Fruit fly (Drosophila melanogaster): ENCODE results near the gene TTLL5.

- TF ChIP-seq CTCF (optimal IDR thresholded peaks at IDR 0.05): no peak
- no peak for TF ChIP-seq CG8478 (optimal IDR thresholded peaks at IDR 0.05)
These were observed 57.5 kb downstream of the TTLL5 start, which contains the start of the genes veli and PQBP1 for dm6 chr3R:25064907-25065841.

All from S2 (cell line).